Worm (Caenorhabditis elegans) whole organism, L2 larva: ENCODE measurements around the gene fbxc-45.

Experiments
- C34F6.9 ChIP-seq: fragments of 150-350 bp; optimal IDR thresholded peaks from 2 replicates; lab custom pipeline; 2014; ENCODE audit warnings: missing biosample characterization, missing genetic modification characterization
- F13H6.1 ChIP-seq: sonication (generic microtip); optimal IDR thresholded peaks from 2 replicates; lab custom pipeline; 2016; ENCODE audit warnings: missing genetic modification characterization, missing compliant biosample characterization
- alr-1 ChIP-seq: fragments of 150-350 bp; optimal IDR thresholded peaks from 2 replicates; lab custom pipeline; 2014; ENCODE audit warnings: missing biosample characterization, missing genetic modification characterization
- aly-2 ChIP-seq: fragments of 150-350 bp; optimal IDR thresholded peaks from 2 replicates; lab custom pipeline; 2014; ENCODE audit warnings: missing biosample characterization, missing genetic modification characterization
- ceh-82 ChIP-seq: fragments of 150-350 bp; optimal IDR thresholded peaks from 2 replicates; lab custom pipeline; 2014; ENCODE audit warnings: missing biosample characterization, missing genetic modification characterization
- crh-2 ChIP-seq: sonication (generic microtip); optimal IDR thresholded peaks from 2 replicates; lab custom pipeline; 2017; ENCODE audit warnings: missing biosample characterization, missing genetic modification characterization
- egl-27 ChIP-seq: sonication (generic microtip); optimal IDR thresholded peaks from 3 replicates; lab custom pipeline; 2017; ENCODE audit warnings: missing biosample characterization, missing genetic modification reagents, missing genetic modification characterization
- elt-3 ChIP-seq: sonication (generic microtip); optimal IDR thresholded peaks from 2 replicates; lab custom pipeline; 2017; ENCODE audit warnings: missing biosample characterization, missing genetic modification characterization
- fos-1 ChIP-seq: fragments of 150-350 bp; optimal IDR thresholded peaks from 2 replicates; lab custom pipeline; 2014; ENCODE audit warnings: missing biosample characterization, missing genetic modification characterization
- lsy-2 ChIP-seq, 2 experiments: fragments of 150-350 bp in 1 of 2; sonication (generic microtip) in 1 of 2; optimal IDR thresholded peaks; 2 replicates each; lab custom pipeline; 2014 to 2017; ENCODE audit warnings: missing biosample characterization in 2 of 2, missing genetic modification characterization in 2 of 2
- mab-5 ChIP-seq: fragments of 150-350 bp; optimal IDR thresholded peaks from 2 replicates; lab custom pipeline; 2014; ENCODE audit warnings: missing biosample characterization, missing genetic modification characterization
- mbf-1 ChIP-seq: sonication (generic microtip); optimal IDR thresholded peaks from 2 replicates; lab custom pipeline; 2017; ENCODE audit warnings: missing biosample characterization, missing genetic modification characterization
- nhr-11 ChIP-seq: fragments of 150-350 bp; optimal IDR thresholded peaks from 2 replicates; lab custom pipeline; 2014; ENCODE audit warnings: missing biosample characterization, missing genetic modification characterization
- nhr-12 ChIP-seq: fragments of 150-350 bp; optimal IDR thresholded peaks from 2 replicates; lab custom pipeline; 2014; ENCODE audit warnings: missing biosample characterization, missing genetic modification characterization
- nhr-129 ChIP-seq: fragments of 150-350 bp; optimal IDR thresholded peaks from 2 replicates; lab custom pipeline; 2014; ENCODE audit warnings: missing biosample characterization, missing genetic modification characterization
- nhr-21 ChIP-seq: fragments of 150-350 bp; optimal IDR thresholded peaks from 2 replicates; lab custom pipeline; 2014; ENCODE audit warnings: missing biosample characterization, missing genetic modification characterization
- nhr-23 ChIP-seq: fragments of 150-350 bp; optimal IDR thresholded peaks from 2 replicates; lab custom pipeline; 2014; ENCODE audit warnings: missing biosample characterization, missing genetic modification reagents, missing genetic modification characterization
- nhr-77 ChIP-seq: fragments of 150-350 bp; optimal IDR thresholded peaks from 2 replicates; lab custom pipeline; 2014; ENCODE audit warnings: missing biosample characterization, missing genetic modification characterization
- sma-9 ChIP-seq, 2 experiments: fragments of 150-350 bp in 1 of 2; sonication (generic microtip) in 1 of 2; optimal IDR thresholded peaks; 2 replicates each; lab custom pipeline; 2014 to 2016; ENCODE audit warnings: missing genetic modification characterization in 2 of 2, mild to moderate bottlenecking in 1 of 2, missing biosample characterization in 1 of 2, missing compliant biosample characterization in 1 of 2, missing genetic modification reagents in 1 of 2, moderate library complexity in 1 of 2
- snpc-4 ChIP-seq: fragments of 150-350 bp; optimal IDR thresholded peaks from 2 replicates; lab custom pipeline; 2014; ENCODE audit warnings: missing biosample characterization, missing genetic modification characterization
- ztf-4 ChIP-seq: fragments of 150-350 bp; optimal IDR thresholded peaks from 2 replicates; lab custom pipeline; 2014; ENCODE audit warnings: missing biosample characterization, missing genetic modification characterization

fbxc-45 gene

DNA sequence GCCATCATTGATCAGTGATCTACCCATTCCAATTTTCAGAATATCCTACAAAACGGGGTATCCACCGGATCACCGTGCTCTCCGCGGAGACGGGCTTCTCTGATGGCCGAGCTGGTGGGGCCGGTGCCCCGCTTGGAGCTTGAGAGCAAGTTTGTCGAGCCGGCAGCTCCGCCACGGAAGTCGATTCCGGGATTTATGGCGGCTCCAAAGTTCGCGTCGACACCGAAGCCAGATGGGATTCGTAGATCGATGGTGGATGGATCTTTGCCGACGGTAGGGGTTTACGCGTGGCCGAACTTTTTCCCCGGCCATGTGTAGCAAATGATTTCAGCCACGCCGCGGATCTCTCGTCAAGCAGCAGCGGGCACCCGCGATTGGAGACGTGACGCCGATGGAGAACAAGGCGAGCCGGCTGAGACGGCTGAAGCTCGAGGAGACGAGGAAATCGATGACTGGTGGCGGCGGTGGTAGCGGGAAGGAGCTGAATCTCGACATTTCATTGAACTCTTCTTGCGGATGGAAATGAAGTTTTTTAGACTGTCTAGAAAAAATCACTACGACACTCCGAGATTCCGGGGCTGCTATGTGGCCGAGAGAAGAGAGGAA, 33.4 kb downstream of the fbxc-45 start:
- TF ChIP-seq ceh-82 (tag; lab: Kevin White, UChicago) (no peak), nhr-11 (tag; lab: Kevin White, UChicago) (no peak), sma-9 (GFP tag; optimal IDR thresholded peaks at IDR 0.05; lab: Kevin White, UChicago) (no peak), sma-9 (tag; optimal IDR thresholded peaks at IDR 0.05; lab: Kevin White, UChicago) (no peak), F13H6.1 (tag; lab: Kevin White, UChicago) (no peak), elt-3 (tag; lab: Kevin White, UChicago) (no peak)

DNA sequence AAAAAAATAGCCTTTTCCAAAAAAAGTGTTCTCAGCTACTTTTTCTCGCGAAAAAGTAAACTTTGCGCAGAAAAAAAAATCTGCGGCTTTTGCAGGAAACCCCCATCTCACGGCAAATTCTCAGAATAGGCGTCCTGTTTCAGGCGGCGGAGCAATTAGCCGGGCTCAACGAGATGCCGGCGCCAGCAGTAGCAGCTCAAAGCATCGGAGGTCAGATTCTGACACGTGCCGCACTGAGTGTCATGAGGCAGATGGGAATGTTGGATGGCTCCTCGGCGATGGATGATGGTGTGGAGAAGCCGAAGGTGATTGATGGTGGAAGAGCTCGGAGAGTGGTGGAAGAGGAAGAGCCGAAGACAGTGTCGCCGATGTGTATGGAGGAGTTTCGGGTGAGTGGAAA, 34.8 kb downstream of the fbxc-45 start:
- no peak for TF ChIP-seq nhr-129 (tag; lab: Kevin White, UChicago)

DNA sequence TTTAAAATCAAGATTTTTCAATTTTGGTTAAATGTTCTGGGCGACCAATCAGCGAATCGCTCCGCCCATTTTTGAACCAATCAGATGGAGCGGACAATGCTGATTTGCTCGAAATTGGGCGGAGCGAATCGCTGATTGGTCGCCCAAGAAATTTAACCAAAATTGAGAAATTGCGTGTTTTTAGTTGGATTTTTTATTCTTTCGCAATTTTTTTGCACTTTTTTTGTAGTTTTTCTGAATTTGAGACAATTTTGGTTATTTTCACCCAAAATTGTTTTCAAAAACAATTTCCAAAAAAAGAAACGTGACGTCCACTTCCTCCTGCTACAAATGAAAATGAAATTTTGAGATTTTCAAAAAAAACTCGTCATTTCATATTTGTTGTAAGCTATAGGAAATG, 35.4 kb downstream of the fbxc-45 start, which contains the start of gene dml-1:
Gene dml-1, plus strand, starts transcription at position 301 of the 400 bp plus-strand sequence.
- TF ChIP-seq mab-5 (tag; lab: Kevin White, UChicago) = no peak
- TF ChIP-seq nhr-77 = no peak
- no peak for TF ChIP-seq crh-2
- TF ChIP-seq aly-2 = no peak
- TF ChIP-seq nhr-11 (tag; lab: Kevin White, UChicago) = no peak
- TF ChIP-seq nhr-129 (tag; lab: Kevin White, UChicago) = no peak
- no peak for TF ChIP-seq elt-3 (tag; lab: Kevin White, UChicago)
- TF ChIP-seq C34F6.9 = no peak
- TF ChIP-seq snpc-4 (tag; lab: Kevin White, UChicago) = no peak
- TF ChIP-seq lsy-2 (tag; optimal IDR thresholded peaks at IDR 0.05; lab: Kevin White, UChicago) = no peak
- no peak for TF ChIP-seq mbf-1 (tag; lab: Kevin White, UChicago)
- TF ChIP-seq nhr-12 (tag; lab: Kevin White, UChicago) = no peak
- no peak for TF ChIP-seq nhr-21 (tag; lab: Kevin White, UChicago)
- no peak for TF ChIP-seq alr-1 (tag; lab: Kevin White, UChicago)
- TF ChIP-seq F13H6.1 (tag; lab: Kevin White, UChicago) = no peak
- TF ChIP-seq ztf-4 = no peak
- no peak for TF ChIP-seq nhr-23 (tag; lab: Kevin White, UChicago)

DNA sequence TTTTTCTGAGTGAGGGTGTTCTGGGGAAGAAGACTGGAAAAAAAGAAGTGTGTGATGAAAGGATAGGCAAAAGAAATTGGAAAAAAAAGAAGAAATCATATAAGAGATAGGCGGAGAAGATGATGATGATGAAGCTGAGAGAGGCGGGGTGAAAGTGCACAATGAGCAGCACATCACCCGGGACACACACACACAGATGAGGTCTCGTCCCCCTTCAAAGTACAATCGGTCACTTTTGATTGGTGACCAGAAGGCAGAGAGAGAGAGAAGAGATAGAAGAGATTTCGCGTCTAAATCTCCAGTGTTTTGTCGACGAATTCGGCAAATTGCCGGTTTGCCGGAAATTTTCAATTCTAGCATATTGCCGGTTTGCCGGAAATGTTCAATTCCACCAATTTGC, 36.8 kb downstream of the fbxc-45 start:
- TF ChIP-seq F13H6.1 (tag; lab: Kevin White, UChicago) = peak; percentile 94
- peak; percentile 26 for TF ChIP-seq nhr-129 (tag; lab: Kevin White, UChicago)
- TF ChIP-seq lsy-2 (tag; optimal IDR thresholded peaks at IDR 0.05; lab: Kevin White, UChicago) = peak in 1 of 2 experiments; percentile 11
- no peak for TF ChIP-seq fos-1
- no peak for TF ChIP-seq egl-27
